Worm (Caenorhabditis elegans) whole organism, L1 larva: ENCODE data around the gene C49C3.7.
A peak's percentile ranks its signal among the peaks of the same experiment; 100 is the strongest.

Source experiments
- C04F5.9 ChIP-seq: sonication (generic microtip); optimal IDR thresholded peaks from 2 replicates; lab custom pipeline; 2016; ENCODE audit warnings: missing genetic modification characterization, missing compliant biosample characterization
- Y116A8C.19 ChIP-seq: sonication (generic microtip); optimal IDR thresholded peaks from 2 replicates; lab custom pipeline; 2016; ENCODE audit warnings: missing compliant biosample characterization, missing genetic modification characterization, borderline replicate concordance
- blmp-1 ChIP-seq: fragments of 150-350 bp; optimal IDR thresholded peaks from 2 replicates; lab custom pipeline; 2014; ENCODE audit warnings: missing biosample characterization, missing genetic modification characterization
- ceh-88 ChIP-seq: fragments of 200-800 bp; sonication (Bioruptor generic); IDR thresholded peaks from 2 replicates; pipeline ENCODE4 v1.3.6; 2022; ENCODE audit warnings: missing genetic modification characterization, missing compliant biosample characterization
- dpl-1 ChIP-seq, 3 experiments: fragments of 150-350 bp in 2 of 3; sonication (generic microtip) in 1 of 3; optimal IDR thresholded peaks; 2 replicates each; lab custom pipeline; 2014 to 2017; ENCODE audit warnings: missing biosample characterization in 3 of 3, missing genetic modification characterization in 3 of 3, missing genetic modification reagents in 3 of 3
- dsc-1 ChIP-seq: sonication (generic microtip); optimal IDR thresholded peaks from 2 replicates; lab custom pipeline; 2016; ENCODE audit warnings: mild to moderate bottlenecking, missing genetic modification characterization, missing compliant biosample characterization
- efl-1 ChIP-seq, 4 experiments: fragments of 150-350 bp; optimal IDR thresholded peaks in 3 of 4; peaks in 1 of 4; 1 replicate in 1 of 4; 2 replicates in 3 of 4; lab custom pipeline; 2014; ENCODE audit warnings: missing biosample characterization in 2 of 4, missing genetic modification characterization in 2 of 4, missing genetic modification reagents in 2 of 4
- elt-2 ChIP-seq: sonication (generic microtip); optimal IDR thresholded peaks from 2 replicates; lab custom pipeline; 2016; ENCODE audit warnings: missing genetic modification characterization, mild to moderate bottlenecking, inconsistent platforms, missing compliant biosample characterization, missing genetic modification reagents
- fkh-8 ChIP-seq: sonication (generic microtip); optimal IDR thresholded peaks from 2 replicates; lab custom pipeline; 2016; ENCODE audit warnings: mild to moderate bottlenecking, missing genetic modification characterization, missing compliant biosample characterization
- hlh-4 ChIP-seq: sonication (generic microtip); optimal IDR thresholded peaks from 2 replicates; lab custom pipeline; 2016; ENCODE audit warnings: mild to moderate bottlenecking, missing genetic modification characterization, missing compliant biosample characterization
- irx-1 ChIP-seq: sonication (generic microtip); optimal IDR thresholded peaks from 2 replicates; lab custom pipeline; 2016; ENCODE audit warnings: missing genetic modification characterization, missing compliant biosample characterization
- lin-14 ChIP-seq: fragments of 200-800 bp; sonication (Bioruptor generic); optimal IDR thresholded peaks from 2 replicates; lab custom pipeline; 2018; ENCODE audit warnings: mild to moderate bottlenecking, missing genetic modification characterization, moderate library complexity, missing compliant biosample characterization
- lin-35 ChIP-seq, 2 experiments: fragments of 150-350 bp; optimal IDR thresholded peaks; 2 replicates each; lab custom pipeline; 2014; ENCODE audit warnings: missing biosample characterization in 2 of 2, missing genetic modification characterization in 2 of 2, missing genetic modification reagents in 2 of 2
- nhr-12 ChIP-seq: sonication (generic microtip); optimal IDR thresholded peaks from 2 replicates; lab custom pipeline; 2017; ENCODE audit warnings: missing biosample characterization, missing genetic modification characterization
- nhr-19 ChIP-seq: fragments of 200-800 bp; sonication (Bioruptor generic); conservative IDR thresholded peaks from 2 replicates; pipeline ENCODE4 v1.3.6; 2022; ENCODE audit warnings: missing genetic modification characterization, missing compliant biosample characterization
- nhr-47 ChIP-seq: sonication (generic microtip); optimal IDR thresholded peaks from 2 replicates; lab custom pipeline; 2016; ENCODE audit warnings: mild to moderate bottlenecking, missing genetic modification characterization, moderate library complexity, missing compliant biosample characterization
- nhr-85 ChIP-seq: sonication (generic microtip); peaks from one replicate; lab custom pipeline; 2016; ENCODE audit warnings: missing genetic modification characterization, inconsistent platforms, missing compliant biosample characterization
- pqm-1 ChIP-seq: sonication (generic microtip); optimal IDR thresholded peaks from 3 replicates; lab custom pipeline; 2017; ENCODE audit warnings: missing biosample characterization, missing genetic modification characterization
- rnt-1 ChIP-seq: sonication (generic microtip); optimal IDR thresholded peaks from 2 replicates; lab custom pipeline; 2016; ENCODE audit warnings: mild to moderate bottlenecking, missing genetic modification characterization, moderate library complexity, missing compliant biosample characterization
- skn-1 ChIP-seq: fragments of 150-350 bp; optimal IDR thresholded peaks from 2 replicates; lab custom pipeline; 2014; ENCODE audit warnings: missing biosample characterization, missing genetic modification characterization
- snpc-4 ChIP-seq: fragments of 150-350 bp; optimal IDR thresholded peaks from 2 replicates; lab custom pipeline; 2014; ENCODE audit warnings: missing biosample characterization, missing genetic modification characterization
- sox-4 ChIP-seq: sonication (generic microtip); optimal IDR thresholded peaks from 2 replicates; lab custom pipeline; 2016; ENCODE audit warnings: missing genetic modification characterization, missing compliant biosample characterization
- swsn-7 ChIP-seq: sonication (generic microtip); optimal IDR thresholded peaks from 2 replicates; lab custom pipeline; 2016; ENCODE audit warnings: missing genetic modification characterization, missing compliant biosample characterization
- tlp-1 ChIP-seq: fragments of 150-350 bp; optimal IDR thresholded peaks from 2 replicates; lab custom pipeline; 2014; ENCODE audit warnings: missing biosample characterization, missing genetic modification characterization
- vab-15 ChIP-seq: sonication (generic microtip); optimal IDR thresholded peaks from 2 replicates; lab custom pipeline; 2017; ENCODE audit warnings: missing genotype, mild to moderate bottlenecking, missing genetic modification characterization, missing compliant biosample characterization
- xbp-1 ChIP-seq: sonication (generic microtip); optimal IDR thresholded peaks from 2 replicates; lab custom pipeline; 2016; ENCODE audit warnings: missing genetic modification characterization, missing compliant biosample characterization

C49C3.7 gene

ce11 chrIV:17287908-17288675, 44.3 kb upstream of the C49C3.7 start, which contains the start of gene zipt-7.1:
TSS of gene zipt-7.1 (minus strand) at chrIV:17288139.
- no peak for TF ChIP-seq Y116A8C.19 (tag; lab: Kevin White, UChicago)
- no peak for TF ChIP-seq tlp-1 (tag; lab: Kevin White, UChicago)
- no peak for TF ChIP-seq fkh-8 (tag; lab: Kevin White, UChicago)
- TF ChIP-seq nhr-19 (GFP tag; lab: Robert Waterston, UW): no peak
- peak; percentile 58 for TF ChIP-seq xbp-1 (tag; lab: Kevin White, UChicago)
- TF ChIP-seq pqm-1 (tag; lab: Kevin White, UChicago): no peak
- no peak for TF ChIP-seq blmp-1
- TF ChIP-seq efl-1 (optimal IDR thresholded peaks at IDR 0.05; lab: Kevin White, UChicago): no peak
- TF ChIP-seq efl-1 (GFP tag; optimal IDR thresholded peaks at IDR 0.05 in 1 of 2; lab: Kevin White, UChicago): peak in 1 of 2 experiments; percentile 57

ce11 chrIV:17291629-17292199, 40.6 kb upstream of the C49C3.7 start, which contains the start of the genes T28F3.11 and slc-17.4:
TSS of gene T28F3.11 (minus strand) at chrIV:17291679.
TSS of gene slc-17.4 (minus strand) at chrIV:17291733.
- TF ChIP-seq fkh-8 (tag; lab: Kevin White, UChicago) (no peak), hlh-4 (no peak), snpc-4 (no peak), lin-14 (peak; percentile 43)
- TF ChIP-seq, all 84 proteins: peak for 1

- TF ChIP-seq elt-2 (tag; lab: Kevin White, UChicago) (peak; percentile 9), lin-35 (GFP tag; optimal IDR thresholded peaks at IDR 0.05; lab: Kevin White, UChicago) (peak in 1 of 2 experiments; percentile 21), sox-4 (tag; lab: Kevin White, UChicago) (no peak)
Observed at ce11 chrIV:17292350-17292749, 40.0 kb upstream of the C49C3.7 start.

- TF ChIP-seq skn-1 (tag; lab: Kevin White, UChicago) (no peak), elt-2 (tag; lab: Kevin White, UChicago) (peak; percentile 41), nhr-19 (GFP tag; lab: Robert Waterston, UW) (no peak)
Observed at ce11 chrIV:17293068-17293467, 39.3 kb upstream of the C49C3.7 start.

ce11 chrIV:17293679-17294078, 38.7 kb upstream of the C49C3.7 start:
- TF ChIP-seq fkh-8 (tag; lab: Kevin White, UChicago) (peak; percentile 27), dsc-1 (tag; lab: Kevin White, UChicago) (peak; percentile 62), xbp-1 (tag; lab: Kevin White, UChicago) (no peak), nhr-85 (no peak), ceh-88 (no peak), nhr-47 (tag; lab: Kevin White, UChicago) (peak; percentile 11), dpl-1 (GFP tag; optimal IDR thresholded peaks at IDR 0.05; lab: Kevin White, UChicago) (peak in 1 of 3 experiments; percentile 27), rnt-1 (tag; lab: Kevin White, UChicago) (no peak), efl-1 (optimal IDR thresholded peaks at IDR 0.05; lab: Kevin White, UChicago) (no peak), efl-1 (GFP tag; optimal IDR thresholded peaks at IDR 0.05 in 1 of 2; lab: Kevin White, UChicago) (peak in 1 of 2 experiments; percentile 77), lin-35 (GFP tag; optimal IDR thresholded peaks at IDR 0.05; lab: Kevin White, UChicago) (peak in 1 of 2 experiments; percentile 36), nhr-12 (tag; lab: Kevin White, UChicago) (no peak), C04F5.9 (no peak)

ce11 chrIV:17294489-17294888, 37.9 kb upstream of the C49C3.7 start, which contains the start of gene T28F3.5:
TSS of gene T28F3.5 (plus strand) at chrIV:17294789.
- no peak for TF ChIP-seq Y116A8C.19 (tag; lab: Kevin White, UChicago)
- no peak for TF ChIP-seq swsn-7 (tag; lab: Kevin White, UChicago)
- TF ChIP-seq irx-1: no peak
- no peak for TF ChIP-seq efl-1 (optimal IDR thresholded peaks at IDR 0.05; lab: Kevin White, UChicago)
- peak in 1 of 2 experiments; percentile 84 for TF ChIP-seq efl-1 (GFP tag; optimal IDR thresholded peaks at IDR 0.05 in 1 of 2; lab: Kevin White, UChicago)
- no peak for TF ChIP-seq vab-15 (tag; lab: Kevin White, UChicago)
